Fruit fly (Drosophila melanogaster): ENCODE data around the gene CG7377.

CG7377 gene

dm6 chr3L:11551949-11552348 is 37.5 kb upstream of the CG7377 start:
- no peak for TF ChIP-seq Hr96 (GFP tag; optimal IDR thresholded peaks at IDR 0.05)
- TF ChIP-seq CG33017 (tag; optimal IDR thresholded peaks at IDR 0.05), result peak; percentile 11
- peak; percentile 19 for TF ChIP-seq CG14711 (tag; optimal IDR thresholded peaks at IDR 0.05)
- peak; percentile 1 for TF ChIP-seq tj (GFP tag; optimal IDR thresholded peaks at IDR 0.05)

dm6 chr3L:11552996-11553671 is 36.4 kb upstream of the CG7377 start:
- no peak for TF ChIP-seq toe (GFP tag; optimal IDR thresholded peaks at IDR 0.05)
- peak; percentile 87 for TF ChIP-seq CG12768 (GFP tag; optimal IDR thresholded peaks at IDR 0.05)
- no peak for TF ChIP-seq ovo (GFP tag; optimal IDR thresholded peaks at IDR 0.05)
- peak; percentile 57 for TF ChIP-seq bab1 (GFP tag; optimal IDR thresholded peaks at IDR 0.05)
- TF ChIP-seq cic (GFP tag; optimal IDR thresholded peaks at IDR 0.05), result peak; percentile 90
- TF ChIP-seq CG7101 (tag; optimal IDR thresholded peaks at IDR 0.05), result peak; percentile 38
- TF ChIP-seq Mnt (GFP tag; optimal IDR thresholded peaks at IDR 0.05), result peak; percentile 72
- TF ChIP-seq CG14711 (tag; optimal IDR thresholded peaks at IDR 0.05), result no peak
- TF ChIP-seq CG33017 (tag; optimal IDR thresholded peaks at IDR 0.05), result peak; percentile 22
- TF ChIP-seq CG11617 (GFP tag; optimal IDR thresholded peaks at IDR 0.05), result peak; percentile 32
- TF ChIP-seq tj (GFP tag; optimal IDR thresholded peaks at IDR 0.05), result peak; percentile 85
- peak; percentile 22 for TF ChIP-seq pad (GFP tag; optimal IDR thresholded peaks at IDR 0.05)
- peak; percentile 25 for TF ChIP-seq Crg-1 (GFP tag; optimal IDR thresholded peaks at IDR 0.05)
- TF ChIP-seq CG7045 (GFP tag; optimal IDR thresholded peaks at IDR 0.05), result no peak

dm6 chr3L:11553672-11554068 is 35.8 kb upstream of the CG7377 start:
- TF ChIP-seq CG33017 (tag; optimal IDR thresholded peaks at IDR 0.05), result no peak
- no peak for TF ChIP-seq pad (GFP tag; optimal IDR thresholded peaks at IDR 0.05)
- TF ChIP-seq CG14711 (tag; optimal IDR thresholded peaks at IDR 0.05), result no peak
- TF ChIP-seq Crg-1 (GFP tag; optimal IDR thresholded peaks at IDR 0.05), result no peak
- no peak for TF ChIP-seq cnc (optimal IDR thresholded peaks at IDR 0.05)
- no peak for TF ChIP-seq cic (GFP tag; optimal IDR thresholded peaks at IDR 0.05)
- no peak for TF ChIP-seq CG7101 (tag; optimal IDR thresholded peaks at IDR 0.05)
- no peak for TF ChIP-seq CG11617 (GFP tag; optimal IDR thresholded peaks at IDR 0.05)
- TF ChIP-seq Hr96 (GFP tag; optimal IDR thresholded peaks at IDR 0.05), result no peak
- no peak for TF ChIP-seq CG1620 (GFP tag; optimal IDR thresholded peaks at IDR 0.05)
- no peak for TF ChIP-seq CG12768 (GFP tag; optimal IDR thresholded peaks at IDR 0.05)

- TF ChIP-seq CG1620 (GFP tag; optimal IDR thresholded peaks at IDR 0.05) (no peak), CG5204 (GFP tag; optimal IDR thresholded peaks at IDR 0.05) (no peak), CG7101 (tag; optimal IDR thresholded peaks at IDR 0.05) (peak; percentile 6), CG14711 (tag; optimal IDR thresholded peaks at IDR 0.05) (peak; percentile 11)
These were observed 35.2 kb upstream of the CG7377 start for dm6 chr3L:11554338-11554737.

- no peak for TF ChIP-seq CG1620 (GFP tag; optimal IDR thresholded peaks at IDR 0.05)
- TF ChIP-seq CG7045 (GFP tag; optimal IDR thresholded peaks at IDR 0.05), result no peak
- no peak for TF ChIP-seq CG14711 (tag; optimal IDR thresholded peaks at IDR 0.05)
- no peak for TF ChIP-seq cic (GFP tag; optimal IDR thresholded peaks at IDR 0.05)
- no peak for TF ChIP-seq kay (GFP tag; ENCODE audit: borderline replicate concordance)
- TF ChIP-seq cnc (optimal IDR thresholded peaks at IDR 0.05), result no peak
- TF ChIP-seq tj (GFP tag; optimal IDR thresholded peaks at IDR 0.05), result no peak
- TF ChIP-seq bab1 (GFP tag; optimal IDR thresholded peaks at IDR 0.05), result no peak
- no peak for TF ChIP-seq Hr96 (GFP tag; optimal IDR thresholded peaks at IDR 0.05)
- no peak for TF ChIP-seq CG11617 (GFP tag; optimal IDR thresholded peaks at IDR 0.05)
- TF ChIP-seq CG12768 (GFP tag; optimal IDR thresholded peaks at IDR 0.05), result no peak
- no peak for TF ChIP-seq CG5204 (GFP tag; optimal IDR thresholded peaks at IDR 0.05)
- no peak for TF ChIP-seq ovo (GFP tag; optimal IDR thresholded peaks at IDR 0.05)
- TF ChIP-seq Mnt (GFP tag; optimal IDR thresholded peaks at IDR 0.05), result no peak
- TF ChIP-seq CG33017 (tag; optimal IDR thresholded peaks at IDR 0.05), result no peak
- TF ChIP-seq Crg-1 (GFP tag; optimal IDR thresholded peaks at IDR 0.05), result no peak
- no peak for TF ChIP-seq CG7101 (tag; optimal IDR thresholded peaks at IDR 0.05)
- TF ChIP-seq toe (GFP tag; optimal IDR thresholded peaks at IDR 0.05), result no peak
- no peak for TF ChIP-seq pad (GFP tag; optimal IDR thresholded peaks at IDR 0.05)
- TF ChIP-seq Clk (GFP tag; optimal IDR thresholded peaks at IDR 0.05), result no peak
These were observed 34.7 kb upstream of the CG7377 start for dm6 chr3L:11554796-11555195.

dm6 chr3L:11555662-11556460 is 33.6 kb upstream of the CG7377 start:
- TF ChIP-seq cnc (optimal IDR thresholded peaks at IDR 0.05), result no peak
- no peak for TF ChIP-seq Mnt (GFP tag; optimal IDR thresholded peaks at IDR 0.05)
- TF ChIP-seq CG14711 (tag; optimal IDR thresholded peaks at IDR 0.05), result peak; percentile 71
- peak; percentile 77 for TF ChIP-seq CG33017 (tag; optimal IDR thresholded peaks at IDR 0.05)
- no peak for TF ChIP-seq cic (GFP tag; optimal IDR thresholded peaks at IDR 0.05)
- TF ChIP-seq pad (GFP tag; optimal IDR thresholded peaks at IDR 0.05), result no peak
- TF ChIP-seq CG7101 (tag; optimal IDR thresholded peaks at IDR 0.05), result peak; percentile 64
- peak; percentile 0 for TF ChIP-seq Hr96 (GFP tag; optimal IDR thresholded peaks at IDR 0.05)
- TF ChIP-seq CG11617 (GFP tag; optimal IDR thresholded peaks at IDR 0.05), result peak; percentile 45
- TF ChIP-seq CG1620 (GFP tag; optimal IDR thresholded peaks at IDR 0.05), result no peak
- no peak for TF ChIP-seq bab1 (GFP tag; optimal IDR thresholded peaks at IDR 0.05)
- peak; percentile 70 for TF ChIP-seq CG7045 (GFP tag; optimal IDR thresholded peaks at IDR 0.05)
- no peak for TF ChIP-seq kay (GFP tag; ENCODE audit: borderline replicate concordance)
- TF ChIP-seq Clk (GFP tag; optimal IDR thresholded peaks at IDR 0.05), result no peak
- TF ChIP-seq CG12768 (GFP tag; optimal IDR thresholded peaks at IDR 0.05), result peak; percentile 60
- TF ChIP-seq toe (GFP tag; optimal IDR thresholded peaks at IDR 0.05), result no peak
- TF ChIP-seq ovo (GFP tag; optimal IDR thresholded peaks at IDR 0.05), result no peak
- peak; percentile 33 for TF ChIP-seq CG5204 (GFP tag; optimal IDR thresholded peaks at IDR 0.05)
- no peak for TF ChIP-seq Crg-1 (GFP tag; optimal IDR thresholded peaks at IDR 0.05)
- no peak for TF ChIP-seq tj (GFP tag; optimal IDR thresholded peaks at IDR 0.05)

Measured in whole organism, adult.